Worm (Caenorhabditis elegans): ENCODE measurements around the gene delm-1.
A peak's percentile ranks its signal among the peaks of the same experiment; 100 is the strongest.

The delm-1 gene

ce11 chrIV:9107464-9107863 is 27.8 kb downstream of the delm-1 start (continued):
- TF ChIP-seq cey-2 (tag; optimal IDR thresholded peaks at IDR 0.05; ENCODE audit: borderline replicate concordance, insufficient read depth) (no peak), ceh-62 (tag; optimal IDR thresholded peaks at IDR 0.05) (no peak), unc-130 (GFP tag; optimal IDR thresholded peaks at IDR 0.05) (no peak), daf-19 (GFP tag; conservative IDR thresholded peaks at IDR 0.05) (no peak), ztf-11 (tag; optimal IDR thresholded peaks at IDR 0.05) (no peak), F37D6.2 (tag; optimal IDR thresholded peaks at IDR 0.05) (no peak), mep-1 (tag; optimal IDR thresholded peaks at IDR 0.05) (peak; percentile 60), lin-39 (tag; optimal IDR thresholded peaks at IDR 0.05) (no peak), nhr-48 (tag; optimal IDR thresholded peaks at IDR 0.05) (no peak), ceh-32 (tag; optimal IDR thresholded peaks at IDR 0.05; ENCODE audit: poor library complexity) (no peak)

DNA sequence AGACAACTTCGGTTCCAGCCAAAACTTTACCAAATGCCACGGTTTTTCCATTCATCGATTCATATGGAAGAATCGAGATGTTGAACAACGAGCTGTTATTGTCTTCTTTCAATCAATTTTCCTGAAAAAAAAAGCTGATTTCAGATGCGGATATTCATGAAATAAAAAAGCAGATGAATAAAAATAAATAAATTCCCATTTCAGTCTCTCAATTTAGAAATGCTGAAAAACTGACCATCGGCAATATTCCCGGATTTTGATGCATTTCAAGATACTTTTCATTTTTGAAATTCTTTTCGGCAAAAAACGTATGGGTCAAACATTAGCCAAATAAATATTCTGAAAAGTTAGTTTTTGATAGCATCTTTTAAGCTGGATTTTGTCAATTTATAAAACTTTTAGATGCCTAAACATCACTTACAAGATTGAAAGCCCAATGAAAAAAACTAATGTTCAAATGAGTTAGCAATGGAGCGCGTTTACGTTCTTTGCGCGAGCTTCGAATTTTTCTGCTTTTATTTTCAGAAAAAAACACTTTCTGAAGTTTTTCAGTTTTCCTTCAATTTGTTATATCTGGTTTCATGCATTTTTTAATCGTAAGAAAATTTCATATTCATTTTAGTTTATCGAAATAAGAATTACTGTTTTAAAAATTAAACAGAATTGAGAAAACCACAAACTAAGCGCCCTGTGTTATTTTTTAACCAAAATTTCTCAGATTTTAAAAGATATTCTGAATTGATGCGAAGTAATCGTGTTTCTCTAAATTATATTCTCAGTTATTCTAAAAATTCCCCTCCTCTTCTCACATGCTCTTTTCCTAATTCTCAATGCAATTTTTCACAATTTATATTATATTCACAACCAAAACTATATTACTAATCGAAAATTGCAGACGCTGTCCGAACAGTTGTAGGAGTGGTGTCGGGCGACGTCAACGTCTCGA is 30.9 kb downstream of the delm-1 start, which contains the start of the genes C01F6.14 and fem-3:
TSS of gene C01F6.14 (minus strand) at position 51 of the 946 bp plus-strand sequence.
TSS of gene fem-3 (plus strand) at position 896 of the 946 bp plus-strand sequence.
- peak; percentile 53 for TF ChIP-seq dpl-1 (GFP tag; optimal IDR thresholded peaks at IDR 0.05)
- no peak for TF ChIP-seq saeg-2 (GFP tag; IDR thresholded peaks at IDR 0.05)
- peak; percentile 56 for TF ChIP-seq lin-38 (GFP tag; IDR thresholded peaks at IDR 0.05)
- no peak for TF ChIP-seq ctbp-1 (GFP tag; IDR thresholded peaks at IDR 0.05)
- peak in 1 of 2 experiments; percentile 42 for TF ChIP-seq lsy-2 (tag; optimal IDR thresholded peaks at IDR 0.05)
- TF ChIP-seq dmd-6 (GFP tag; IDR thresholded peaks at IDR 0.05): no peak
- no peak for TF ChIP-seq nhr-11 (tag; optimal IDR thresholded peaks at IDR 0.05)
- TF ChIP-seq ceh-28 (tag; optimal IDR thresholded peaks at IDR 0.05): no peak
- TF ChIP-seq ztf-11 (tag; optimal IDR thresholded peaks at IDR 0.05): no peak
- TF ChIP-seq gei-8 (GFP tag; optimal IDR thresholded peaks at IDR 0.05): no peak
- TF ChIP-seq ZK546.5 (tag; optimal IDR thresholded peaks at IDR 0.05): no peak
- no peak for TF ChIP-seq rbr-2 (tag; optimal IDR thresholded peaks at IDR 0.05)
- no peak for TF ChIP-seq ceh-82 (tag; optimal IDR thresholded peaks at IDR 0.05)

DNA sequence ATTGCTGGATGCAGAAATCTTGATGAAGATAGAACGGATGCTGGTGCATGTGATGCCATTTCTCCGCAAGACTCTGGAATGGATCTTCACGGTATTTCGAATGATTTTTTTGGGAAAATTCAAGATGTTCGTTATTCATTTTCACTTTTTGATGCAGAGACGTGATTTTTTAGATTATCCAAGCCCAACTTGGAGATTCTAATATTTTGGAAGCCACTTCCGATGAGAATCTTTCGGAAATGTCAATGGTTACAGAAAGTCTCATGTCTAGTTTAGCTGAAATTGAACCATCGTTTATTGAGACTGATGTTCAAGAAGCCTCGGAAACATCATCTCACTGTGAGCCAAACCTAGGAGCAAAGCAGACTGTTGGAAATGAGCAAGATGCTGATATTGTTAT is 34.4 kb downstream of the delm-1 start:
- no peak for TF ChIP-seq ztf-7 (tag; optimal IDR thresholded peaks at IDR 0.05)
- no peak for TF ChIP-seq mes-2 (tag; optimal IDR thresholded peaks at IDR 0.05; ENCODE audit: poor library complexity, severe bottlenecking)
- TF ChIP-seq unc-62 (GFP tag; optimal IDR thresholded peaks at IDR 0.05 in 1 of 2): peak in 1 of 2 experiments; percentile 99
- TF ChIP-seq unc-62 (tag; optimal IDR thresholded peaks at IDR 0.05): no peak

DNA sequence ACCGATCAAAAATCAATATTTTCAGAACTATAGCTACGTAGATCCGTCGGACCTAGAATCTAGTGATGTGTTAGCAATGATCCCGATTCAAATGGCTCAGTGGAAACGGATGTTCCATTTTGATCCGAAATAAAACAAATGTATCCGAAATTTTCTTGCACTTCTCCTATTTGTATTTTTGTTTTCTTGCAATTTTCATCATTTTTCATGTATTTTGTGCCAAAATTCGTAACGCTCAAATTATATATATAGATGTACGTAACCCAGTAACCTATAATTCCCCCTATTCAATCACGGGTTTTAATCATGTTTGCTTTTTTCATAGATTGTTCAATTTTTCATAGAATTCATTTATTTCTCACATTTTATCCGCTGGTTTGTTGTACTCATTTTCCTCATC is 36.3 kb downstream of the delm-1 start, which contains the start of gene gldi-10:
TSS of gene gldi-10 (plus strand) at position 301 of the 400 bp plus-strand sequence.
- TF ChIP-seq aha-1 (tag) (peak; percentile 16), zag-1 (tag; optimal IDR thresholded peaks at IDR 0.05) (no peak)

- TF ChIP-seq mxl-3 (GFP tag; optimal IDR thresholded peaks at IDR 0.05) (no peak), gei-8 (GFP tag; optimal IDR thresholded peaks at IDR 0.05) (no peak), nhr-41 (GFP tag; IDR thresholded peaks at IDR 0.05) (no peak), php-3 (GFP tag; IDR thresholded peaks at IDR 0.05) (no peak), lim-7 (GFP tag; IDR thresholded peaks at IDR 0.05) (no peak), D1046.2 (GFP tag; IDR thresholded peaks at IDR 0.05) (no peak), ztf-11 (tag; optimal IDR thresholded peaks at IDR 0.05) (no peak), zfp-2 (tag; optimal IDR thresholded peaks at IDR 0.05) (no peak), unc-130 (GFP tag; optimal IDR thresholded peaks at IDR 0.05) (peak; percentile 31), arid-1 (GFP tag; conservative IDR thresholded peaks at IDR 0.05) (no peak), unc-39 (tag; optimal IDR thresholded peaks at IDR 0.05) (no peak), jun-1 (tag; optimal IDR thresholded peaks at IDR 0.05) (no peak), dpl-1 (GFP tag; optimal IDR thresholded peaks at IDR 0.05) (peak; percentile 59), daf-16 (GFP tag; optimal IDR thresholded peaks at IDR 0.05) (no peak), daf-16 (tag; optimal IDR thresholded peaks at IDR 0.05) (no peak), lin-38 (GFP tag; IDR thresholded peaks at IDR 0.05) (no peak), Y75B8A.6 (GFP tag; IDR thresholded peaks at IDR 0.05) (no peak), spr-3 (GFP tag; optimal IDR thresholded peaks at IDR 0.05) (no peak), F49E8.2 (tag; optimal IDR thresholded peaks at IDR 0.05; ENCODE audit: borderline replicate concordance) (peak; percentile 10), rbr-2 (tag; optimal IDR thresholded peaks at IDR 0.05) (no peak)
Observed at ce11 chrIV:9096160-9096879, 39.0 kb downstream of the delm-1 start, which contains the start of the genes znf-706 and cpna-3. TSS of gene znf-706 (minus strand) at chrIV:9096231. TSS of gene cpna-3 (plus strand) at chrIV:9096842.

All from whole organism, L4 larva.